Worm (Caenorhabditis elegans) whole organism, L3 larva: ENCODE measurements around the gene K09C4.2.

ENCODE experiments used
- ama-1 ChIP-seq: fragments of 150-350 bp; optimal IDR thresholded peaks from 2 replicates; lab custom pipeline; 2018
- elt-1 ChIP-seq: fragments of 150-350 bp; optimal IDR thresholded peaks from 2 replicates; lab custom pipeline; 2014; ENCODE audit warnings: missing biosample characterization, missing genetic modification characterization
- elt-3 ChIP-seq, 3 experiments: fragments of 150-350 bp in 1 of 3; sonication (generic microtip) in 2 of 3; optimal IDR thresholded peaks; 2 replicates in 2 of 3; 4 replicates in 1 of 3; lab custom pipeline; 2014 to 2017; ENCODE audit warnings: missing biosample characterization in 3 of 3, missing genetic modification characterization in 3 of 3
- fkh-10 ChIP-seq: sonication (generic microtip); optimal IDR thresholded peaks from 2 replicates; lab custom pipeline; 2017; ENCODE audit warnings: missing biosample characterization, missing genetic modification reagents, missing genetic modification characterization
- lsy-12 ChIP-seq: sonication (generic microtip); optimal IDR thresholded peaks from 2 replicates; lab custom pipeline; 2016; ENCODE audit warnings: mild to moderate bottlenecking, missing genetic modification characterization, missing compliant biosample characterization
- mdl-1 ChIP-seq: fragments of 150-350 bp; optimal IDR thresholded peaks from 2 replicates; lab custom pipeline; 2014; ENCODE audit warnings: missing biosample characterization, missing genetic modification characterization
- nhr-11 ChIP-seq: fragments of 150-350 bp; optimal IDR thresholded peaks from 2 replicates; lab custom pipeline; 2014; ENCODE audit warnings: missing biosample characterization, missing genetic modification characterization
- nhr-23 ChIP-seq: fragments of 150-350 bp; optimal IDR thresholded peaks from 2 replicates; lab custom pipeline; 2014; ENCODE audit warnings: missing biosample characterization, missing genetic modification reagents, missing genetic modification characterization
- nhr-25 ChIP-seq: sonication (generic microtip); optimal IDR thresholded peaks from 2 replicates; lab custom pipeline; 2017; ENCODE audit warnings: missing biosample characterization, missing genetic modification characterization
- ztf-11 ChIP-seq: fragments of 150-350 bp; optimal IDR thresholded peaks from 2 replicates; lab custom pipeline; 2014; ENCODE audit warnings: missing biosample characterization, missing genetic modification characterization

DNA sequence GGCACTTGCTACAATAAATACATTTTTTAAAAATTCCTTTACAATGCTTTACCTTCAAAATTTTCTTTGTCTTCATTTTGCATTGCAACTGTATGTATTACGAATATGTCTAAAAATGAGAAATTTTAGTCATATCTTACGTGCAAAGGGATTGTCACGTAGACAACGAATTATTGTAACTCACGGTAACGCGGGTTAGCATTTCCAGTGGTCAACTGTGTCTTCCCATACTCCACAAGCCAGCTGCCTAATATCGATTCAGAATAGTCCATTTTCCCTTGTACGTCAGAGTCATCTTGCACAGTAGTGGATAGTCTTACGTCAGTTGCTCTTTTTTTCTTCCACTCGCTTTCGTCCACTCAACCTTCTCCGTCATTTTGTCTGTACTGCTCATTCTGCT, 33.7 kb upstream of the K09C4.2 start, which contains the start of gene fbxb-71:
- no peak for TF ChIP-seq elt-1 (tag; lab: Kevin White, UChicago)
- TF ChIP-seq nhr-11 (tag; lab: Kevin White, UChicago): no peak
- TF ChIP-seq lsy-12 (tag; lab: Kevin White, UChicago): no peak
- TF ChIP-seq ztf-11 (tag; lab: Kevin White, UChicago): no peak
- TF ChIP-seq elt-3 (tag; optimal IDR thresholded peaks at IDR 0.05; lab: Kevin White, UChicago): no peak
- TF ChIP-seq mdl-1 (tag; lab: Kevin White, UChicago): no peak
- no peak for TF ChIP-seq nhr-25 (tag; lab: Kevin White, UChicago)
- TF ChIP-seq nhr-23 (tag; lab: Kevin White, UChicago): no peak
- TF ChIP-seq fkh-10 (GFP tag; lab: Kevin White, UChicago): no peak
- TF ChIP-seq ama-1 (lab: Kevin White, UChicago): no peak
